Worm (Caenorhabditis elegans): ENCODE results near the gene H12D21.10.

H12D21.10 gene

DNA sequence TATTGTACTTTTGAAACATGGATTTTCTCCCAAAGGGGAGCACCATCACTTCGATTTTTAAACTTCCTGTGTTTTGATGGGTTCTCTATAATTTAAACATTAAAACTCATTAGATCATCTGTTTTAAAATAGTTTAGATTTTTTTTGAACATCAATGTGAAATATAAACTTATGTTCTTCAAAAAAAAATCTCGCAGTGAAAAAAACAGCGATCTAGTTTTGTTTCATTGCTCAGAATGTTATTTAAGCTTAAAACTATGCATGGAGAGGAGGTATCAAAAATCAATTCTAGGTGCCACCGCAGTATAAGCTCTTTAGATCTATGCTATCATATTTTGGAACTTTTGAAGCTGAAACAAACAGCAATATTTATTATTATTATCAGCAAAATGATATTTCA, 31.4 kb upstream of the H12D21.10 start, which contains the start of gene gcy-14:
Gene gcy-14 (minus strand): TSS at position 101 of the 400 bp plus-strand sequence.
- TF ChIP-seq lin-14 (GFP tag; optimal IDR thresholded peaks at IDR 0.05) = no peak
- no peak for TF ChIP-seq lin-15B (tag; optimal IDR thresholded peaks at IDR 0.05)
- no peak for TF ChIP-seq dsc-1 (tag; optimal IDR thresholded peaks at IDR 0.05)
- TF ChIP-seq unc-86 (tag; optimal IDR thresholded peaks at IDR 0.05) = no peak
- TF ChIP-seq nhr-11 (tag; optimal IDR thresholded peaks at IDR 0.05) = no peak
- TF ChIP-seq nhr-85 (tag) = no peak
- TF ChIP-seq elt-2 (tag; optimal IDR thresholded peaks at IDR 0.05) = no peak
- no peak for TF ChIP-seq C34B4.2 (tag; optimal IDR thresholded peaks at IDR 0.05)
- no peak for TF ChIP-seq tbx-2 (tag; optimal IDR thresholded peaks at IDR 0.05)
- TF ChIP-seq nhr-28 (tag; optimal IDR thresholded peaks at IDR 0.05) = no peak

DNA sequence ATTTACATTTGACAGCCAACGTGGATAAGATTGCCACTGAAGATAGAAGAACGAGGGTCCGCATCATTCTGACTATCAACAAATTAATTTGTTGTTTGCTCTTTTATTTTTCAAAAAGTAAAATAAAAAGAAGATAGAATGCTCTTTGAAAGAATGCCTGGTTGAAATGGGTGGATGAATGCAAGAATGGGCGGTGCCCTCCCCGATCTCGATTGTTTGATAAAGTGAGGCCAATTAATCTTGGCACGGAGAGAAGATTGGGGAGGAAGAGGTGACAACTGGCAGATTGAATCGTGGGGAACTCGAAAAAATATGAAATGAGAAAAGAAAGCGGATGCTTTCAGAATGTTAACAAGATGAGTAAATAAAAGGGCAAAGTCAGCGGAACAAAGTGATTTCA, 28.2 kb upstream of the H12D21.10 start, which contains the start of gene ZC412.3:
Gene ZC412.3 (minus strand): TSS at position 183 of the 400 bp plus-strand sequence.
- TF ChIP-seq hlh-17 (GFP tag; optimal IDR thresholded peaks at IDR 0.05; ENCODE audit: borderline replicate concordance) = no peak
- peak; percentile 88 for TF ChIP-seq pag-3 (tag; optimal IDR thresholded peaks at IDR 0.05; ENCODE audit: borderline replicate concordance, insufficient read depth)
- TF ChIP-seq snu-23 (GFP tag; optimal IDR thresholded peaks at IDR 0.05) = peak; percentile 23
- no peak for TF ChIP-seq nhr-12 (tag; optimal IDR thresholded peaks at IDR 0.05)
- TF ChIP-seq rnt-1 (tag; optimal IDR thresholded peaks at IDR 0.05) = peak; percentile 72
- no peak for TF ChIP-seq C04F5.9 (tag; optimal IDR thresholded peaks at IDR 0.05)
- TF ChIP-seq nhr-84 (tag; optimal IDR thresholded peaks at IDR 0.05) = no peak
- peak; percentile 11 for TF ChIP-seq mep-1 (tag; optimal IDR thresholded peaks at IDR 0.05)
- no peak for TF ChIP-seq efl-3 (GFP tag; optimal IDR thresholded peaks at IDR 0.05)
- TF ChIP-seq F16B12.6 (tag; optimal IDR thresholded peaks at IDR 0.05) = no peak
- TF ChIP-seq C34B4.2 (tag; optimal IDR thresholded peaks at IDR 0.05) = no peak
- no peak for TF ChIP-seq Y116A8C.19 (tag; optimal IDR thresholded peaks at IDR 0.05; ENCODE audit: borderline replicate concordance)
- TF ChIP-seq hpl-2 (GFP tag; optimal IDR thresholded peaks at IDR 0.05) = no peak
- no peak for TF ChIP-seq ztf-4 (tag; optimal IDR thresholded peaks at IDR 0.05)
- no peak for TF ChIP-seq pqm-1 (tag; optimal IDR thresholded peaks at IDR 0.05)
- TF ChIP-seq nhr-47 (tag; optimal IDR thresholded peaks at IDR 0.05) = no peak
- no peak for TF ChIP-seq nhr-19 (GFP tag; conservative IDR thresholded peaks at IDR 0.05)
- no peak for TF ChIP-seq nhr-11 (tag; optimal IDR thresholded peaks at IDR 0.05)
- TF ChIP-seq sup-37 (GFP tag; optimal IDR thresholded peaks at IDR 0.05) = no peak
- TF ChIP-seq ets-5 (GFP tag; IDR thresholded peaks at IDR 0.05) = no peak
- TF ChIP-seq snpc-4 (tag; optimal IDR thresholded peaks at IDR 0.05) = no peak
- TF ChIP-seq ceh-63 (GFP tag; optimal IDR thresholded peaks at IDR 0.05) = no peak
- TF ChIP-seq skn-1 (tag; optimal IDR thresholded peaks at IDR 0.05) = no peak
- no peak for TF ChIP-seq zip-4 (GFP tag; optimal IDR thresholded peaks at IDR 0.05)
- TF ChIP-seq aly-2 (tag; optimal IDR thresholded peaks at IDR 0.05) = no peak
- TF ChIP-seq swsn-7 (tag; optimal IDR thresholded peaks at IDR 0.05) = no peak
- no peak for TF ChIP-seq ceh-88 (GFP tag; IDR thresholded peaks at IDR 0.05)
- no peak for TF ChIP-seq unc-30 (tag; optimal IDR thresholded peaks at IDR 0.05)
- no peak for TF ChIP-seq nhr-20 (tag; optimal IDR thresholded peaks at IDR 0.05)
- peak; percentile 53 for TF ChIP-seq lin-39 (tag; optimal IDR thresholded peaks at IDR 0.05)
- TF ChIP-seq vab-15 (tag; optimal IDR thresholded peaks at IDR 0.05) = peak; percentile 3
- peak; percentile 77 for TF ChIP-seq lin-14 (GFP tag; optimal IDR thresholded peaks at IDR 0.05)
- TF ChIP-seq fkh-10 (GFP tag; optimal IDR thresholded peaks at IDR 0.05) = no peak
- no peak for TF ChIP-seq unc-62 (GFP tag; optimal IDR thresholded peaks at IDR 0.05)
- no peak for TF ChIP-seq irx-1 (tag; optimal IDR thresholded peaks at IDR 0.05)
- TF ChIP-seq dsc-1 (tag; optimal IDR thresholded peaks at IDR 0.05) = no peak
- TF ChIP-seq lin-15B (tag; optimal IDR thresholded peaks at IDR 0.05) = no peak
- TF ChIP-seq sox-4 (tag; optimal IDR thresholded peaks at IDR 0.05) = no peak
- no peak for TF ChIP-seq mef-2 (tag; optimal IDR thresholded peaks at IDR 0.05)
- no peak for TF ChIP-seq nhr-28 (tag; optimal IDR thresholded peaks at IDR 0.05)
- no peak for TF ChIP-seq nhr-71 (tag; optimal IDR thresholded peaks at IDR 0.05)
- no peak for TF ChIP-seq nhr-90 (tag; optimal IDR thresholded peaks at IDR 0.05; ENCODE audit: poor library complexity)
- TF ChIP-seq xbp-1 (tag; optimal IDR thresholded peaks at IDR 0.05) = no peak
- no peak for TF ChIP-seq fkh-8 (tag; optimal IDR thresholded peaks at IDR 0.05)
- TF ChIP-seq lir-3 (tag; optimal IDR thresholded peaks at IDR 0.05; ENCODE audit: poor library complexity) = no peak
- TF ChIP-seq nhr-77 (tag; optimal IDR thresholded peaks at IDR 0.05) = no peak
- TF ChIP-seq elt-2 (tag; optimal IDR thresholded peaks at IDR 0.05) = no peak
- no peak for TF ChIP-seq dpl-1 (GFP tag; optimal IDR thresholded peaks at IDR 0.05)
